Worm (Caenorhabditis elegans): Measurements from ENCODE around the gene kcnl-1.

The kcnl-1 gene

DNA sequence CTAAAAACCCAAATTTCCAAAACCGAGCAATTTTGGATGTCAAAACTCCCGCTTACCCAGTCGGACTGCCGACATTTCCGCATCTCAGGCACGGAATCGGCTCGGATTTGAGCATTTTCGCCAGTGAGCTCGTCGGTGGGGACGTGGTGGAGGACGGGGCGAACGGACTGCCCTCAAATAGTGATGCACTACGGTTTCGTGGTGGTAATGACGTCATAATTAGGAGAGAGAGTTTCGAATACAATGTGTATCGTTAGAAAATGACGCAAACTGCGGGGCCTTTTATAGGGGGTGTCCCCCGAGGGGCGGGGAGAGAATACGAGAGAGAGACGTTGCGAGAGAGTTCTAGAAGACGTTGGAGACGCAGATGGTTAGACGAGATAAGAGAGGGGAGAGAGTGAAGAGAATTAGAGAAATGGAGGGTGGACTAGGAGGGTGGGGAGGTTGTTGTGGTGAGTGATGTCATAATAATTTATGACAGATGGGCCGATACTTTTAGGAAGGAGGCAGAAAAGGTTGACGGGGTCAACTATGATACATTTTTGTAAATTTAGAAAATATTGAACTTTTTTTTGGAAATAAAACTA, 42.5 kb upstream of the kcnl-1 start (continued):
- TF ChIP-seq mxl-1 (tag; optimal IDR thresholded peaks at IDR 0.05) (no peak), ets-4 (GFP tag; optimal IDR thresholded peaks at IDR 0.05) (peak; percentile 45), gei-17 (GFP tag; optimal IDR thresholded peaks at IDR 0.05) (peak; percentile 82), attf-3 (GFP tag; conservative IDR thresholded peaks at IDR 0.05) (no peak), hlh-26 (GFP tag; conservative IDR thresholded peaks at IDR 0.05) (0 out of 2 replicates have a peak, but pooled peaks have one; percentile 66), hlh-12 (tag; optimal IDR thresholded peaks at IDR 0.05) (no peak), hsf-1 (GFP tag; IDR thresholded peaks at IDR 0.05) (peak; percentile 96), chd-7 (tag; optimal IDR thresholded peaks at IDR 0.05) (peak; percentile 93), ztf-25 (GFP tag; IDR thresholded peaks at IDR 0.05) (no peak), fkh-3 (tag; optimal IDR thresholded peaks at IDR 0.05) (peak; percentile 41), snpc-1.3 (tag; optimal IDR thresholded peaks at IDR 0.05; ENCODE audit: insufficient read depth) (no peak), egrh-3 (GFP tag; IDR thresholded peaks at IDR 0.05) (peak; percentile 33; the same call in 1 of the 2 replicates), aptf-3 (GFP tag; IDR thresholded peaks at IDR 0.05) (no peak), tbp1 (GFP tag; optimal IDR thresholded peaks at IDR 0.05) (peak; percentile 68), ceh-58 (GFP tag; IDR thresholded peaks at IDR 0.05) (0 out of 2 replicates have a peak, but pooled peaks have one; percentile 68), rec-8 (tag; optimal IDR thresholded peaks at IDR 0.05) (no peak), T07F8.4 (tag; optimal IDR thresholded peaks at IDR 0.05) (peak; percentile 34), atf-7 (tag; optimal IDR thresholded peaks at IDR 0.05) (peak; percentile 100), madf-8 (GFP tag; conservative IDR thresholded peaks at IDR 0.05) (no peak), bed-2 (GFP tag; IDR thresholded peaks at IDR 0.05) (no peak)

DNA sequence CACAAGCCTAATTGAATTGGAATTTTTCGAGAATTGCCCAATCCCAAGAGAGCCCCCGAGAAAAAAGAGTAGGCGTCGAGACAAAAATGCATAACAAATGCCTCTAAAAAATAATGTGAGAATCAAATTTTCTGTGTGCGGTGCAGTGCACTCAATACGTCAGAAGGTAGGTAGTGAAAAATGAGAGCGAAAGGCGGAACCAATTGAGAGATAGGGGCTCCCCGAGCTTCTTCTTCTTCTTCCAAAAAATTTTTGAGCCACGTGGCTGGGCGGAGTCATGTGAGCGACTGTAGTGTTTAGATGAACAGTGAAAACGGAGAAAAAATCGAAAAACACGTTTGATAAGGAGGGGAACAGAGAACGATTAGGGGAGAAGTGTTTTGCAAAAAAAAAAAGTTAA, 40.6 kb upstream of the kcnl-1 start:
- TF ChIP-seq B0336.3 (GFP tag; IDR thresholded peaks at IDR 0.05): 0 out of 2 replicates have a peak, but pooled peaks have one; percentile 27
- TF ChIP-seq chd-7 (tag; optimal IDR thresholded peaks at IDR 0.05): no peak
- TF ChIP-seq athp-1 (tag; optimal IDR thresholded peaks at IDR 0.05): no peak
- TF ChIP-seq tbp1 (GFP tag; optimal IDR thresholded peaks at IDR 0.05): no peak
- peak; percentile 59 for TF ChIP-seq somi-1 (GFP tag; optimal IDR thresholded peaks at IDR 0.05)
- TF ChIP-seq ceh-79 (tag; optimal IDR thresholded peaks at IDR 0.05): no peak
- TF ChIP-seq nhr-80 (tag; optimal IDR thresholded peaks at IDR 0.05): peak; percentile 32
- TF ChIP-seq lsl-1 (GFP tag; optimal IDR thresholded peaks at IDR 0.05): no peak
- TF ChIP-seq let-607 (tag; optimal IDR thresholded peaks at IDR 0.05): peak; percentile 31 to 45
- TF ChIP-seq cebp-1 (GFP tag; IDR thresholded peaks at IDR 0.05): no peak
- peak; percentile 31 for TF ChIP-seq cebp-1 (tag; optimal IDR thresholded peaks at IDR 0.05)
- no peak for TF ChIP-seq egl-44 (GFP tag; IDR thresholded peaks at IDR 0.05)

- no peak for TF ChIP-seq unc-62 (GFP tag; optimal IDR thresholded peaks at IDR 0.05)
- TF ChIP-seq F55B11.4 (tag; optimal IDR thresholded peaks at IDR 0.05; ENCODE audit: borderline replicate concordance, insufficient read depth): no peak
These were observed 39.0 kb upstream of the kcnl-1 start for ce11 chrV:19526197-19526596.

DNA sequence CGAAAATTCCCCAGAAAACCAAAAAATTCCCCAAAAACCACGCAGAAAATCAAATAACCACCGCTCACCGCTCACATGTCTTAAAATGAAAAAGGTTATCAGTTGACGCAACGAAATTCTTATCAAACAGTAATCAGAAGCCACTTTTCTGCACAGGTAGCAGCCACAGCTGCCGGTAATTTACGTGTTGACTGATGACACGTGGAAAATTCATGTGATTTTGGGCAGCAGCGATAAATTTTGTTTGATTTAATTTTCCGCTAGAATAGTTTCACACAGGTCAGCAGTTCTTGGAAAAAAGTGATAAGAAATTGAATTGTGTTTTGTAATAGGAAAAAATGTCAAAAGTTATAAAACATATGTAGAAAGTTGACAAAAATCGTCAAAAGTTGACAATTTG, 37.6 kb upstream of the kcnl-1 start:
- TF ChIP-seq ztf-25 (GFP tag; IDR thresholded peaks at IDR 0.05) (no peak), akir-1 (GFP tag; optimal IDR thresholded peaks at IDR 0.05) (no peak), nhr-90 (tag; optimal IDR thresholded peaks at IDR 0.05) (peak; percentile 11), attf-6 (GFP tag; IDR thresholded peaks at IDR 0.05) (no peak), madf-6 (GFP tag; IDR thresholded peaks at IDR 0.05) (no peak), bed-1 (GFP tag; IDR thresholded peaks at IDR 0.05) (no peak), mes-4 (tag; optimal IDR thresholded peaks at IDR 0.05) (no peak), egrh-3 (GFP tag; IDR thresholded peaks at IDR 0.05) (0 out of 2 replicates have a peak, but pooled peaks have one; percentile 7), C06A6.2 (GFP tag; conservative IDR thresholded peaks at IDR 0.05) (0 out of 2 replicates have a peak, but pooled peaks have one; percentile 22), ztf-26 (tag; optimal IDR thresholded peaks at IDR 0.05) (peak; percentile 69), aptf-3 (GFP tag; IDR thresholded peaks at IDR 0.05) (no peak), madf-10 (tag; optimal IDR thresholded peaks at IDR 0.05) (peak; percentile 56), rcor-1 (GFP tag; IDR thresholded peaks at IDR 0.05) (no peak; the same call in 1 of the 2 replicates), dox-1 (GFP tag; IDR thresholded peaks at IDR 0.05) (peak; percentile 76), cebp-1 (GFP tag; IDR thresholded peaks at IDR 0.05) (peak; percentile 73), cebp-1 (tag; optimal IDR thresholded peaks at IDR 0.05) (peak; percentile 78), let-526 (GFP tag; IDR thresholded peaks at IDR 0.05) (peak; percentile 42; the same call in 1 of the 2 replicates)
